Fruit fly (Drosophila melanogaster): ENCODE results near the gene wake.

- no peak for TF ChIP-seq CG8478 (optimal IDR thresholded peaks at IDR 0.05)
- TF ChIP-seq CTCF (optimal IDR thresholded peaks at IDR 0.05), result no peak
These were observed 29.0 kb downstream of the wake start for dm6 chr3R:22668622-22669021.
